Fruit fly (Drosophila melanogaster): ENCODE data around the gene NTPase.

The NTPase gene

dm6 chr2L:2865560-2866309, 19.9 kb downstream of the NTPase start (continued):
- peak in 1 of 2 experiments; percentile 55 for TF ChIP-seq Pdp1 (GFP tag; optimal IDR thresholded peaks at IDR 0.05)
- peak; percentile 37 for TF ChIP-seq CG18011 (GFP tag; optimal IDR thresholded peaks at IDR 0.05)
- TF ChIP-seq Sry-δ (GFP tag; optimal IDR thresholded peaks at IDR 0.05) = peak; percentile 0
- no peak for TF ChIP-seq CG31365 (tag; optimal IDR thresholded peaks at IDR 0.05)
- TF ChIP-seq HmgZ (tag; optimal IDR thresholded peaks at IDR 0.05) = peak; percentile 37
- TF ChIP-seq ems (GFP tag; optimal IDR thresholded peaks at IDR 0.05) = no peak
- peak; percentile 57 for TF ChIP-seq CG34376 (GFP tag; optimal IDR thresholded peaks at IDR 0.05)
- 0 out of 2 replicates have a peak, but pooled peaks have one; percentile 30 for TF ChIP-seq GATAe (GFP tag; conservative IDR thresholded peaks at IDR 0.05)
- TF ChIP-seq sd (tag; optimal IDR thresholded peaks at IDR 0.05) = peak; percentile 26
- peak; percentile 10 for TF ChIP-seq sens (GFP tag)
- TF ChIP-seq NK7.1 (GFP tag; optimal IDR thresholded peaks at IDR 0.05) = no peak

DNA sequence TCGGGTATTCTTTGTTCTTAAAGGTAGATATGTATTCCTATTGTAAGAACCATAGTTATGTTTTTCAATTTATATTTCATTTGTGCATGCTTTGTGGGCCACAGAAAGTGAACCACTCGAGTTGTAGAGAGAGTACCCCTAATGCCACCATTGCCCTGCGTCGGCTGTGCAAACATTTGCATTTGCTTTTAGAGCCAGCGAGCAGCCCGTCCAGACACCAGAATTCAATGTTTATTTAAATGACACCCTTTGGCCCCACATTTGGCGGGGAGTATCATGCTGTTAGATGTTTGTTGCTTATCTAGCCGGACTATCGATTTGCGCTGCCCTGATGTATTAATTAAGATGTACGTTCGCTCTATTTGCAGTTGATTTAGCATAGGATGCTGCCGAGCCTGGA, 21.0 kb downstream of the NTPase start:
- TF ChIP-seq CG8290 (GFP tag; optimal IDR thresholded peaks at IDR 0.05) (no peak), CG8290 (tag; optimal IDR thresholded peaks at IDR 0.05) (peak in 1 of 2 experiments; percentile 62), CG1792 (GFP tag; optimal IDR thresholded peaks at IDR 0.05) (peak; percentile 4), cg (GFP tag; optimal IDR thresholded peaks at IDR 0.05) (no peak), CG1603 (tag; optimal IDR thresholded peaks at IDR 0.05) (peak; percentile 48), sqz (GFP tag; optimal IDR thresholded peaks at IDR 0.05) (peak; percentile 35), CG6254 (GFP tag; optimal IDR thresholded peaks at IDR 0.05) (peak; percentile 22), sd (tag; optimal IDR thresholded peaks at IDR 0.05) (no peak), gce (GFP tag; IDR thresholded peaks at IDR 0.05) (0 out of 3 replicates have a peak, but pooled peaks have one; percentile 43), CG11723 (GFP tag; optimal IDR thresholded peaks at IDR 0.05) (peak; percentile 11), CG3281 (GFP tag; optimal IDR thresholded peaks at IDR 0.05) (peak; percentile 14), sens (GFP tag) (peak; percentile 65), lab (GFP tag; optimal IDR thresholded peaks at IDR 0.05) (peak; percentile 70), gcm (GFP tag; optimal IDR thresholded peaks at IDR 0.05) (peak; percentile 28), CG10274 (GFP tag; optimal IDR thresholded peaks at IDR 0.05) (peak; percentile 15), CG7987 (GFP tag; optimal IDR thresholded peaks at IDR 0.05) (peak; percentile 57), CG9727 (GFP tag; optimal IDR thresholded peaks at IDR 0.05) (peak; percentile 47), CG13296 (GFP tag; optimal IDR thresholded peaks at IDR 0.05) (peak; percentile 35), MESR4 (GFP tag; optimal IDR thresholded peaks at IDR 0.05) (no peak), bbx (GFP tag; IDR thresholded peaks at IDR 0.05; ENCODE audit: partially characterized antibody) (no peak), E2f2 (GFP tag; IDR thresholded peaks at IDR 0.05) (0 out of 2 replicates have a peak, but pooled peaks have one; percentile 10), CG5180 (GFP tag; optimal IDR thresholded peaks at IDR 0.05) (peak; percentile 25), hkb (optimal IDR thresholded peaks at IDR 0.05) (no peak), hkb (GFP tag; IDR thresholded peaks at IDR 0.05) (peak; percentile 50), CG7556 (GFP tag; optimal IDR thresholded peaks at IDR 0.05) (peak; percentile 7), CG17385 (GFP tag; optimal IDR thresholded peaks at IDR 0.05) (peak; percentile 28), Hr78 (GFP tag; optimal IDR thresholded peaks at IDR 0.05) (peak in 1 of 2 experiments; percentile 52), CG15514 (GFP tag; optimal IDR thresholded peaks at IDR 0.05) (peak; percentile 41), CG17328 (GFP tag; IDR thresholded peaks at IDR 0.05) (peak; percentile 20; the same call in 1 of the 2 replicates), sob (GFP tag; IDR thresholded peaks at IDR 0.05) (0 out of 2 replicates have a peak, but pooled peaks have one; percentile 5), CG10431 (GFP tag; optimal IDR thresholded peaks at IDR 0.05) (peak; percentile 29), kni (GFP tag; optimal IDR thresholded peaks at IDR 0.05) (peak; percentile 42), CG17359 (tag; optimal IDR thresholded peaks at IDR 0.05) (peak; percentile 16), CG7839 (tag; optimal IDR thresholded peaks at IDR 0.05) (peak; percentile 2), CG6813 (GFP tag; optimal IDR thresholded peaks at IDR 0.05) (peak; percentile 68), CG8765 (GFP tag; IDR thresholded peaks at IDR 0.05) (no peak), CG2875 (GFP tag; optimal IDR thresholded peaks at IDR 0.05) (peak; percentile 36), CG3726 (GFP tag; IDR thresholded peaks at IDR 0.05) (no peak)

Data from whole organism, embryonic.